Fruit fly (Drosophila melanogaster) S2 (cell line): ENCODE results near the gene Dhc93AB.

ENCODE experiments used
- CG8478 ChIP-seq: fragments of >200 bp; optimal IDR thresholded peaks from 2 replicates; lab custom pipeline; 2018
- CTCF ChIP-seq, 2 experiments: fragments of >200 bp; optimal IDR thresholded peaks; 2 replicates each; lab custom pipeline; 2018

- TF ChIP-seq CG8478, result no peak
- no peak for TF ChIP-seq CTCF (optimal IDR thresholded peaks at IDR 0.05; lab: Kevin White, UChicago)
These were observed 54.5 kb downstream of the Dhc93AB start, which contains the start of gene CG43446 for dm6 chr3R:20987836-20988235.
